Fruit fly (Drosophila melanogaster) whole organism, embryonic: ENCODE measurements around the gene Iyd.

ENCODE experiments used
- Atf-2 ChIP-seq: fragments of 200-800 bp; sonication (Bioruptor generic); optimal IDR thresholded peaks from 2 replicates; lab custom pipeline; 2016; ENCODE audit warnings: missing biosample characterization, missing genetic modification characterization
- Bteb2 ChIP-seq: fragments of 200-800 bp; sonication (Bioruptor generic); optimal IDR thresholded peaks from 2 replicates; lab custom pipeline; 2016; ENCODE audit warnings: missing biosample characterization, missing genetic modification characterization
- CG10147 ChIP-seq: fragments of 200-800 bp; sonication (Bioruptor generic); optimal IDR thresholded peaks from 2 replicates; lab custom pipeline; 2019; ENCODE audit warnings: missing biosample characterization, mild to moderate bottlenecking, missing genetic modification characterization, moderate library complexity
- CG13287 ChIP-seq: fragments of 200-800 bp; sonication (Bioruptor generic); IDR thresholded peaks from 2 replicates; pipeline ENCODE4 v1.3.6; 2022; ENCODE audit warnings: missing biosample characterization, missing genetic modification characterization; ENCODE audit not compliant: partially characterized antibody
- CG13424 ChIP-seq: fragments of 200-800 bp; sonication (Bioruptor generic); optimal IDR thresholded peaks from 2 replicates; lab custom pipeline; 2019; ENCODE audit warnings: missing biosample characterization, mild to moderate bottlenecking, missing genetic modification characterization, moderate library complexity
- CG13775 ChIP-seq: fragments of 200-800 bp; sonication (Bioruptor generic); optimal IDR thresholded peaks from 3 replicates; lab custom pipeline; 2017; ENCODE audit warnings: missing biosample characterization, mild to moderate bottlenecking, missing genetic modification characterization
- CG14050 ChIP-seq: fragments of 200-800 bp; sonication (Bioruptor generic); IDR thresholded peaks from 3 replicates; pipeline ENCODE4 v1.3.6; 2022; ENCODE audit warnings: missing biosample characterization, missing genetic modification characterization
- CG14667 ChIP-seq: fragments of 200-800 bp; sonication (Bioruptor generic); IDR thresholded peaks from 2 replicates; pipeline ENCODE4 v1.3.6; 2022; ENCODE audit warnings: missing biosample characterization, missing genetic modification characterization
- CG17186 ChIP-seq: fragments of 200-800 bp; sonication (Bioruptor generic); optimal IDR thresholded peaks from 3 replicates; lab custom pipeline; 2017; ENCODE audit warnings: missing biosample characterization, missing genetic modification reagents, missing genetic modification characterization
- CG17829 ChIP-seq: fragments of 200-800 bp; optimal IDR thresholded peaks from 2 replicates; lab custom pipeline; 2019; ENCODE audit warnings: missing biosample characterization, mild to moderate bottlenecking, missing genetic modification characterization, moderate library complexity
- CG17912 ChIP-seq: fragments of 200-800 bp; sonication (Bioruptor generic); optimal IDR thresholded peaks from 2 replicates; lab custom pipeline; 2018; ENCODE audit warnings: missing biosample characterization, mild to moderate bottlenecking, missing genetic modification characterization
- CG30020 ChIP-seq: fragments of 200-800 bp; optimal IDR thresholded peaks from 2 replicates; lab custom pipeline; 2019; ENCODE audit warnings: missing biosample characterization, mild to moderate bottlenecking, missing genetic modification characterization, moderate library complexity
- CG32772 ChIP-seq: fragments of 200-800 bp; sonication (Bioruptor generic); IDR thresholded peaks from 2 replicates; pipeline ENCODE4 v1.3.6; 2022; ENCODE audit warnings: missing biosample characterization, missing genetic modification characterization
- CG4360 ChIP-seq: fragments of 200-800 bp; sonication (Bioruptor generic); IDR thresholded peaks from 2 replicates; pipeline ENCODE4 v1.3.6; 2022; ENCODE audit warnings: missing biosample characterization, missing genetic modification characterization
- CG6175 ChIP-seq: fragments of 200-800 bp; sonication (Bioruptor generic); IDR thresholded peaks from 3 replicates; pipeline ENCODE4 v1.3.6; 2022; ENCODE audit warnings: missing biosample characterization, missing genetic modification characterization
- CG7963 ChIP-seq: fragments of 200-800 bp; sonication (Bioruptor generic); IDR thresholded peaks from 3 replicates; pipeline ENCODE4 v1.3.6; 2022; ENCODE audit warnings: missing biosample characterization, missing genetic modification characterization; ENCODE audit not compliant: partially characterized antibody
- CG9817 ChIP-seq: fragments of 200-800 bp; sonication (Bioruptor generic); optimal IDR thresholded peaks from 2 replicates; lab custom pipeline; 2018; ENCODE audit warnings: missing biosample characterization, mild to moderate bottlenecking, missing genetic modification characterization, moderate library complexity
- CrebB ChIP-seq: fragments of 200-800 bp; sonication (Bioruptor generic); optimal IDR thresholded peaks from 3 replicates; lab custom pipeline; 2018; ENCODE audit warnings: missing biosample characterization, mild to moderate bottlenecking, missing genetic modification characterization
- D ChIP-seq, 2 experiments: fragments of 200-800 bp in 1 of 2; fragments of >200 bp in 1 of 2; sonication (Bioruptor generic) in 1 of 2; optimal IDR thresholded peaks; 2 replicates in 1 of 2; 3 replicates in 1 of 2; lab custom pipeline; 2017; ENCODE audit warnings: mild to moderate bottlenecking in 1 of 2, missing biosample characterization in 1 of 2, missing genetic modification characterization in 1 of 2, missing genetic modification reagents in 1 of 2
- D19B ChIP-seq: fragments of 200-800 bp; sonication (Bioruptor generic); optimal IDR thresholded peaks from 2 replicates; lab custom pipeline; 2017; ENCODE audit warnings: missing biosample characterization, mild to moderate bottlenecking, missing genetic modification characterization
- Dfd ChIP-seq, 2 experiments: fragments of >200 bp; optimal IDR thresholded peaks; 2 replicates each; lab custom pipeline; 2017; ENCODE audit warnings: missing biosample characterization in 2 of 2, missing genetic modification characterization in 2 of 2
- Fer2 ChIP-seq: fragments of 200-800 bp; sonication (Bioruptor generic); optimal IDR thresholded peaks from 2 replicates; lab custom pipeline; 2018; ENCODE audit warnings: missing biosample characterization, mild to moderate bottlenecking, missing genetic modification characterization, moderate library complexity
- Fer3 ChIP-seq: fragments of 200-800 bp; sonication (Bioruptor generic); optimal IDR thresholded peaks from 2 replicates; lab custom pipeline; 2018; ENCODE audit warnings: missing biosample characterization, mild to moderate bottlenecking, missing genetic modification characterization, moderate library complexity
- HLH3B ChIP-seq: fragments of 200-800 bp; sonication (Bioruptor generic); IDR thresholded peaks from 2 replicates; pipeline ENCODE4 v1.3.6; 2022; ENCODE audit warnings: missing biosample characterization, missing genetic modification characterization
- HmgZ ChIP-seq: fragments of 200-800 bp; sonication (Bioruptor generic); optimal IDR thresholded peaks from 2 replicates; lab custom pipeline; 2018; ENCODE audit warnings: missing biosample characterization, mild to moderate bottlenecking, missing genetic modification characterization
- MESR4 ChIP-seq: fragments of 200-800 bp; sonication (Bioruptor generic); optimal IDR thresholded peaks from 2 replicates; lab custom pipeline; 2018; ENCODE audit warnings: missing biosample characterization, mild to moderate bottlenecking, missing genetic modification characterization, moderate library complexity
- Oaz ChIP-seq: fragments of 200-800 bp; sonication (Bioruptor generic); IDR thresholded peaks from 2 replicates; pipeline ENCODE4 v1.3.6; 2022; ENCODE audit warnings: missing biosample characterization, missing genetic modification characterization
- Ravus ChIP-seq: fragments of 200-800 bp; sonication (Bioruptor generic); IDR thresholded peaks from 2 replicates; pipeline ENCODE4 v1.3.6; 2022; ENCODE audit warnings: missing biosample characterization, missing genetic modification characterization
- TFAM ChIP-seq: fragments of 200-800 bp; sonication (Bioruptor generic); optimal IDR thresholded peaks from 2 replicates; lab custom pipeline; 2017; ENCODE audit warnings: missing biosample characterization, missing genetic modification characterization, inconsistent platforms
- Trl ChIP-seq, 3 experiments: fragments of >200 bp in 2 of 3; fragments of 200-800 bp in 1 of 3; sonication (Bioruptor generic) in 1 of 3; optimal IDR thresholded peaks; 2 replicates in 1 of 3; 3 replicates in 2 of 3; lab custom pipeline; 2016 to 2017; ENCODE audit warnings: missing biosample characterization in 1 of 3, missing genetic modification characterization in 1 of 3
- Usf ChIP-seq: fragments of 200-800 bp; sonication (Bioruptor generic); optimal IDR thresholded peaks from 2 replicates; lab custom pipeline; 2017; ENCODE audit warnings: missing genotype, missing biosample characterization, missing genetic modification characterization
- Xbp1 ChIP-seq: fragments of 200-800 bp; sonication (Bioruptor generic); optimal IDR thresholded peaks from 3 replicates; lab custom pipeline; 2016; ENCODE audit warnings: missing biosample characterization, mild to moderate bottlenecking, missing genetic modification characterization
- Xrp1 ChIP-seq: fragments of 200-800 bp; sonication (Bioruptor generic); IDR thresholded peaks from 2 replicates; pipeline ENCODE4 v1.3.6; 2022; ENCODE audit warnings: missing biosample characterization, missing genetic modification characterization
- bbx ChIP-seq: fragments of 200-800 bp; sonication (Bioruptor generic); IDR thresholded peaks from 2 replicates; pipeline ENCODE4 v1.3.6; 2022; ENCODE audit warnings: missing biosample characterization, missing genetic modification characterization; ENCODE audit not compliant: partially characterized antibody
- chn ChIP-seq: fragments of 200-800 bp; sonication (Bioruptor generic); optimal IDR thresholded peaks from 2 replicates; lab custom pipeline; 2016; ENCODE audit warnings: missing biosample characterization, missing genetic modification characterization
- dysf ChIP-seq: fragments of 200-800 bp; sonication (Bioruptor generic); IDR thresholded peaks from 3 replicates; pipeline ENCODE4 v1.3.6; 2022; ENCODE audit warnings: missing biosample characterization, missing genetic modification characterization
- fd102C ChIP-seq: fragments of 200-800 bp; sonication (Bioruptor generic); optimal IDR thresholded peaks from 2 replicates; lab custom pipeline; 2018; ENCODE audit warnings: missing biosample characterization, mild to moderate bottlenecking, missing genetic modification characterization, moderate library complexity
- lbe ChIP-seq: fragments of 200-800 bp; sonication (Bioruptor generic); optimal IDR thresholded peaks from 2 replicates; lab custom pipeline; 2016; ENCODE audit warnings: missing biosample characterization, mild to moderate bottlenecking, missing genetic modification characterization
- odd ChIP-seq: fragments of 200-800 bp; sonication (Bioruptor generic); optimal IDR thresholded peaks from 2 replicates; lab custom pipeline; 2017; ENCODE audit warnings: missing biosample characterization, mild to moderate bottlenecking, missing genetic modification characterization
- pfk ChIP-seq: fragments of 200-800 bp; sonication (Bioruptor generic); optimal IDR thresholded peaks from 2 replicates; lab custom pipeline; 2018; ENCODE audit warnings: missing biosample characterization, mild to moderate bottlenecking, missing genetic modification characterization, moderate library complexity
- pros ChIP-seq: fragments of 200-800 bp; sonication (Bioruptor generic); optimal IDR thresholded peaks from 3 replicates; lab custom pipeline; 2019; ENCODE audit warnings: missing biosample characterization, mild to moderate bottlenecking, missing genetic modification characterization, moderate library complexity
- pum ChIP-seq: fragments of 200-800 bp; sonication (Bioruptor generic); optimal IDR thresholded peaks from 2 replicates; lab custom pipeline; 2016; ENCODE audit warnings: missing biosample characterization, missing genetic modification characterization
- sd ChIP-seq: fragments of 200-800 bp; sonication (Bioruptor generic); optimal IDR thresholded peaks from 3 replicates; lab custom pipeline; 2018; ENCODE audit warnings: missing biosample characterization, mild to moderate bottlenecking, missing genetic modification characterization, moderate library complexity
- shn ChIP-seq: fragments of 200-800 bp; sonication (Bioruptor generic); optimal IDR thresholded peaks from 3 replicates; lab custom pipeline; 2016; ENCODE audit warnings: missing biosample characterization, missing genetic modification characterization
- sqz ChIP-seq: fragments of 200-800 bp; sonication (Bioruptor generic); optimal IDR thresholded peaks from 3 replicates; lab custom pipeline; 2018; ENCODE audit warnings: missing biosample characterization, mild to moderate bottlenecking, missing genetic modification characterization
- stwl ChIP-seq: fragments of 200-800 bp; sonication (Bioruptor generic); optimal IDR thresholded peaks from 3 replicates; lab custom pipeline; 2018; ENCODE audit warnings: missing biosample characterization, mild to moderate bottlenecking, missing genetic modification characterization, moderate library complexity
- tup ChIP-seq: fragments of 200-800 bp; sonication (Bioruptor generic); optimal IDR thresholded peaks from 2 replicates; lab custom pipeline; 2016; ENCODE audit warnings: missing biosample characterization, mild to moderate bottlenecking, missing genetic modification characterization, moderate library complexity
- vfl ChIP-seq: fragments of 200-800 bp; sonication (Bioruptor generic); optimal IDR thresholded peaks from 2 replicates; lab custom pipeline; 2016; ENCODE audit warnings: missing biosample characterization, missing genetic modification characterization
- zen2 ChIP-seq: fragments of 200-800 bp; sonication (Bioruptor generic); IDR thresholded peaks from 3 replicates; pipeline ENCODE4 v1.3.6; 2022; ENCODE audit warnings: missing biosample characterization, missing genetic modification characterization; ENCODE audit not compliant: partially characterized antibody

The Iyd gene

DNA sequence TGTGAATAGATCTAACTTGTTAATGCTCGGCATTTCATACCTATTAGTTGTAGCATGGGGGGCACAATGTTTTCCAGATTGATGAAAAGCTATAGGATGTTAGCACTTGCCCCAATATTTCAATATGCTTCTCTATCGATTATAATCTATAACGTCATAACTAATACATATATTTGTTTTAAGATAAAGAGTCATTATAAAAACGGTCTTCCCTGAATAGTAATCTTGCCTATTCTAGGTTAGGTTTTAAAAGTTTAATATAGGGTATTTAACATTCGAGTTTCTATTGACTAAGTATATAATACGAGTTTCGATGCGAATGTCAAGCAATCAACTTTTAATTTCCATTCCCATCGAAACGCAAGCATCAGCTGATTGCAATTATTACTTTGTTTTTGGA lies 34.8 kb downstream of the Iyd start, which contains the start of the genes CG6321 and Blos2 (continued):
- TF ChIP-seq vfl (GFP tag; lab: Kevin White, UChicago) (peak; percentile 56), dysf (peak; percentile 88), Dfd (GFP tag; optimal IDR thresholded peaks at IDR 0.05; lab: Kevin White, UChicago) (no peak), Xbp1 (GFP tag; lab: Kevin White, UChicago) (peak; percentile 75), CG13775 (GFP tag; lab: Kevin White, UChicago) (peak; percentile 61), odd (GFP tag; lab: Kevin White, UChicago) (peak; percentile 69), Atf-2 (peak; percentile 11), sqz (GFP tag; lab: Kevin White, UChicago) (peak; percentile 20), CG7963 (GFP tag; lab: Robert Waterston, UW) (no peak), TFAM (GFP tag; lab: Kevin White, UChicago) (no peak), CG6175 (GFP tag; lab: Robert Waterston, UW) (no peak), CG14050 (GFP tag; lab: Robert Waterston, UW) (peak; percentile 49; the same call in 1 of the 3 replicates), CG13287 (GFP tag; lab: Robert Waterston, UW) (0 out of 2 replicates have a peak, but pooled peaks have one; percentile 14), CG17912 (GFP tag; lab: Kevin White, UChicago) (no peak), CG13424 (tag; lab: Kevin White, UChicago) (peak; percentile 84), CG10147 (GFP tag; lab: Kevin White, UChicago) (peak; percentile 83), pum (peak; percentile 42), lbe (peak; percentile 58), pros (GFP tag; lab: Kevin White, UChicago) (no peak), CG4360 (GFP tag; lab: Robert Waterston, UW) (no peak), HLH3B (peak; percentile 68), HmgZ (tag; lab: Kevin White, UChicago) (peak; percentile 84), Usf (GFP tag; lab: Kevin White, UChicago) (no peak), CG14667 (GFP tag; lab: Robert Waterston, UW) (no peak), Fer2 (tag; lab: Kevin White, UChicago) (peak; percentile 50), CrebB (tag; lab: Kevin White, UChicago) (peak; percentile 74), D19B (GFP tag; lab: Kevin White, UChicago) (peak; percentile 98), Ravus (GFP tag; lab: Robert Waterston, UW) (no peak), fd102C (GFP tag; lab: Kevin White, UChicago) (no peak), Fer3 (tag; lab: Kevin White, UChicago) (peak; percentile 80), Trl (optimal IDR thresholded peaks at IDR 0.05; lab: Kevin White, UChicago) (no peak), Trl (GFP tag; optimal IDR thresholded peaks at IDR 0.05; lab: Kevin White, UChicago) (peak; percentile 45), CG9817 (peak; percentile 63), MESR4 (GFP tag; lab: Kevin White, UChicago) (no peak), D (optimal IDR thresholded peaks at IDR 0.05; lab: Kevin White, UChicago) (no peak), D (GFP tag; optimal IDR thresholded peaks at IDR 0.05; lab: Kevin White, UChicago) (peak; percentile 61), bbx (GFP tag; lab: Robert Waterston, UW) (no peak), sd (tag; lab: Kevin White, UChicago) (peak; percentile 67), Xrp1 (peak; percentile 91), chn (peak; percentile 42), CG30020 (peak; percentile 43), Bteb2 (GFP tag; lab: Kevin White, UChicago) (peak; percentile 57), CG17829 (tag; lab: Kevin White, UChicago) (peak; percentile 82), CG32772 (GFP tag; lab: Robert Waterston, UW) (0 out of 2 replicates have a peak, but pooled peaks have one; percentile 5), Oaz (GFP tag; lab: Robert Waterston, UW) (peak; percentile 54), pfk (GFP tag; lab: Kevin White, UChicago) (no peak), tup (GFP tag; lab: Kevin White, UChicago) (no peak), shn (GFP tag; lab: Kevin White, UChicago) (no peak), zen2 (no peak), stwl (peak; percentile 30), CG17186 (GFP tag; lab: Kevin White, UChicago) (no peak)
